Fruit fly (Drosophila melanogaster) whole organism, embryonic: ENCODE measurements around the gene RpS28-like.

Experiments used
- Abd-B ChIP-seq: fragments of 200-800 bp; sonication (Bioruptor generic); optimal IDR thresholded peaks from 2 replicates; lab custom pipeline; 2018; ENCODE audit warnings: missing biosample characterization, mild to moderate bottlenecking, missing genetic modification characterization, moderate library complexity
- BEAF-32 ChIP-seq: fragments of 200-800 bp; sonication (Bioruptor generic); optimal IDR thresholded peaks from 3 replicates; lab custom pipeline; 2017; ENCODE audit warnings: missing biosample characterization, missing genetic modification characterization, mild to moderate bottlenecking, moderate library complexity, missing genetic modification reagents
- Bteb2 ChIP-seq: fragments of 200-800 bp; sonication (Bioruptor generic); optimal IDR thresholded peaks from 2 replicates; lab custom pipeline; 2016; ENCODE audit warnings: missing biosample characterization, missing genetic modification characterization
- CG10431 ChIP-seq: fragments of 200-800 bp; sonication (Bioruptor generic); optimal IDR thresholded peaks from 3 replicates; lab custom pipeline; 2018; ENCODE audit warnings: missing biosample characterization, mild to moderate bottlenecking, missing genetic modification characterization
- CG12155 ChIP-seq: fragments of 200-800 bp; sonication (Bioruptor generic); optimal IDR thresholded peaks from 3 replicates; lab custom pipeline; 2016; ENCODE audit warnings: missing biosample characterization, missing genetic modification characterization
- CG12236 ChIP-seq: fragments of 200-800 bp; sonication (Bioruptor generic); optimal IDR thresholded peaks from 2 replicates; lab custom pipeline; 2016; ENCODE audit warnings: missing biosample characterization, missing genetic modification characterization
- CG17359 ChIP-seq: fragments of 200-800 bp; sonication (Bioruptor generic); optimal IDR thresholded peaks from 3 replicates; lab custom pipeline; 2018; ENCODE audit warnings: missing biosample characterization, mild to moderate bottlenecking, missing genetic modification characterization, moderate library complexity
- CG17912 ChIP-seq: fragments of 200-800 bp; sonication (Bioruptor generic); optimal IDR thresholded peaks from 2 replicates; lab custom pipeline; 2018; ENCODE audit warnings: missing biosample characterization, mild to moderate bottlenecking, missing genetic modification characterization
- CG18011 ChIP-seq: fragments of 200-800 bp; sonication (Bioruptor generic); optimal IDR thresholded peaks from 2 replicates; lab custom pipeline; 2017; ENCODE audit warnings: missing biosample characterization, missing genetic modification characterization, mild to moderate bottlenecking, moderate library complexity, missing genotype
- CG2678 ChIP-seq: fragments of 200-800 bp; sonication (Bioruptor generic); optimal IDR thresholded peaks from 3 replicates; lab custom pipeline; 2019; ENCODE audit warnings: missing biosample characterization, mild to moderate bottlenecking, missing genetic modification characterization, moderate library complexity
- CG30403 ChIP-seq: fragments of 200-800 bp; sonication (Bioruptor generic); optimal IDR thresholded peaks from 3 replicates; lab custom pipeline; 2016; ENCODE audit warnings: missing biosample characterization, missing genetic modification characterization
- CG31224 ChIP-seq: fragments of 200-800 bp; sonication (Bioruptor generic); IDR thresholded peaks from 2 replicates; pipeline ENCODE4 v1.3.6; 2022; ENCODE audit warnings: missing biosample characterization, missing genetic modification characterization
- CG32532 ChIP-seq: fragments of 200-800 bp; sonication (Bioruptor generic); IDR thresholded peaks from 2 replicates; pipeline ENCODE4 v1.3.6; 2022; ENCODE audit warnings: missing biosample characterization, missing genetic modification characterization
- CG34376 ChIP-seq: fragments of 200-800 bp; sonication (Bioruptor generic); optimal IDR thresholded peaks from 2 replicates; lab custom pipeline; 2018; ENCODE audit warnings: missing biosample characterization, mild to moderate bottlenecking, missing genetic modification characterization
- CG42726 ChIP-seq: fragments of 200-800 bp; sonication (Bioruptor generic); IDR thresholded peaks from 2 replicates; pipeline ENCODE4 v1.3.6; 2022; ENCODE audit warnings: missing biosample characterization, missing genetic modification characterization; ENCODE audit not compliant: partially characterized antibody
- CG4282 ChIP-seq: fragments of 200-800 bp; sonication (Bioruptor generic); optimal IDR thresholded peaks from 2 replicates; lab custom pipeline; 2016; ENCODE audit warnings: missing biosample characterization, missing genetic modification characterization
- CG6272 ChIP-seq: fragments of 200-800 bp; sonication (Bioruptor generic); IDR thresholded peaks from 2 replicates; pipeline ENCODE4 v1.3.6; 2022; ENCODE audit warnings: missing biosample characterization, missing genetic modification characterization
- CG7987 ChIP-seq: fragments of 200-800 bp; sonication (Bioruptor generic); optimal IDR thresholded peaks from 2 replicates; lab custom pipeline; 2018; ENCODE audit warnings: missing biosample characterization, mild to moderate bottlenecking, missing genetic modification characterization, moderate library complexity
- CG9797 ChIP-seq: fragments of 200-800 bp; sonication (Bioruptor generic); optimal IDR thresholded peaks from 3 replicates; lab custom pipeline; 2018; ENCODE audit warnings: missing biosample characterization, mild to moderate bottlenecking, missing genetic modification characterization
- CrebB ChIP-seq: fragments of 200-800 bp; sonication (Bioruptor generic); optimal IDR thresholded peaks from 3 replicates; lab custom pipeline; 2018; ENCODE audit warnings: missing biosample characterization, mild to moderate bottlenecking, missing genetic modification characterization
- Doc2 ChIP-seq: fragments of 200-800 bp; sonication (Bioruptor generic); IDR thresholded peaks from 2 replicates; pipeline ENCODE4 v1.3.6; 2022; ENCODE audit warnings: missing biosample characterization, missing genetic modification characterization
- Elba2 ChIP-seq: fragments of 200-800 bp; sonication (Bioruptor generic); optimal IDR thresholded peaks from 3 replicates; lab custom pipeline; 2016; ENCODE audit warnings: missing biosample characterization, missing genetic modification characterization
- Hsf ChIP-seq: fragments of 200-800 bp; sonication (Bioruptor generic); optimal IDR thresholded peaks from 3 replicates; lab custom pipeline; 2016; ENCODE audit warnings: missing biosample characterization, missing genetic modification characterization
- Jarid2 ChIP-seq: fragments of 200-800 bp; sonication (Bioruptor generic); optimal IDR thresholded peaks from 3 replicates; lab custom pipeline; 2017; ENCODE audit warnings: mild to moderate bottlenecking, missing biosample characterization, missing genetic modification reagents, missing genetic modification characterization
- NK7.1 ChIP-seq: fragments of 200-800 bp; sonication (Bioruptor generic); optimal IDR thresholded peaks from 3 replicates; lab custom pipeline; 2016; ENCODE audit warnings: missing biosample characterization, missing genetic modification characterization
- Opbp ChIP-seq: fragments of 200-800 bp; sonication (Bioruptor generic); IDR thresholded peaks from 3 replicates; pipeline ENCODE4 v1.3.6; 2022; ENCODE audit warnings: missing biosample characterization, missing genetic modification characterization; ENCODE audit not compliant: partially characterized antibody
- Ptx1 ChIP-seq: fragments of 200-800 bp; sonication (Bioruptor generic); IDR thresholded peaks from 2 replicates; pipeline ENCODE4 v1.3.6; 2022; ENCODE audit warnings: missing biosample characterization, missing genetic modification characterization
- Rx ChIP-seq: fragments of 200-800 bp; sonication (Bioruptor generic); IDR thresholded peaks from 2 replicates; pipeline ENCODE4 v1.3.6; 2022; ENCODE audit warnings: missing biosample characterization, missing genetic modification characterization
- Sin3A ChIP-seq: fragments of >200 bp; optimal IDR thresholded peaks from 2 replicates; lab custom pipeline; 2018
- Sry-β ChIP-seq: fragments of 200-800 bp; sonication (Bioruptor generic); optimal IDR thresholded peaks from 2 replicates; lab custom pipeline; 2018; ENCODE audit warnings: missing biosample characterization, mild to moderate bottlenecking, missing genetic modification characterization, moderate library complexity
- Xrp1 ChIP-seq: fragments of 200-800 bp; sonication (Bioruptor generic); IDR thresholded peaks from 2 replicates; pipeline ENCODE4 v1.3.6; 2022; ENCODE audit warnings: missing biosample characterization, missing genetic modification characterization
- YL-1 ChIP-seq: fragments of 200-800 bp; sonication (Bioruptor generic); optimal IDR thresholded peaks from 3 replicates; lab custom pipeline; 2017; ENCODE audit warnings: missing biosample characterization, mild to moderate bottlenecking, missing genetic modification characterization
- ac ChIP-seq: fragments of 200-800 bp; sonication (Bioruptor generic); optimal IDR thresholded peaks from 3 replicates; lab custom pipeline; 2017; ENCODE audit warnings: missing biosample characterization, mild to moderate bottlenecking, missing genetic modification characterization
- al ChIP-seq: fragments of 200-800 bp; sonication (Bioruptor generic); IDR thresholded peaks from 2 replicates; pipeline ENCODE4 v1.3.6; 2022; ENCODE audit warnings: missing biosample characterization, missing genetic modification characterization
- aop ChIP-seq: fragments of 200-800 bp; sonication (Bioruptor generic); IDR thresholded peaks from 2 replicates; pipeline ENCODE4 v1.3.6; 2022; ENCODE audit warnings: missing biosample characterization, missing genetic modification characterization
- bab2 ChIP-seq: fragments of 200-800 bp; sonication (Bioruptor generic); optimal IDR thresholded peaks from 2 replicates; lab custom pipeline; 2016; ENCODE audit warnings: missing biosample characterization, missing genetic modification characterization
- bsh ChIP-seq, 2 experiments: fragments of 200-800 bp; sonication (Bioruptor generic); optimal IDR thresholded peaks; 2 replicates each; lab custom pipeline; 2017 to 2018; ENCODE audit warnings: mild to moderate bottlenecking in 2 of 2, missing biosample characterization in 2 of 2, missing genetic modification characterization in 2 of 2, moderate library complexity in 1 of 2
- corto ChIP-seq: fragments of 200-800 bp; sonication (Bioruptor generic); optimal IDR thresholded peaks from 2 replicates; lab custom pipeline; 2016; ENCODE audit warnings: missing biosample characterization, mild to moderate bottlenecking, missing genetic modification characterization, moderate library complexity
- gfzf ChIP-seq: fragments of 200-800 bp; sonication (Bioruptor generic); optimal IDR thresholded peaks from 2 replicates; lab custom pipeline; 2016; ENCODE audit warnings: missing biosample characterization, mild to moderate bottlenecking, missing genetic modification characterization, moderate library complexity
- gsb ChIP-seq: fragments of 200-800 bp; sonication (Bioruptor generic); IDR thresholded peaks from 2 replicates; pipeline ENCODE4 v1.3.6; 2022; ENCODE audit warnings: missing biosample characterization, missing genetic modification characterization
- inv ChIP-seq: fragments of 200-800 bp; sonication (Bioruptor generic); IDR thresholded peaks from 2 replicates; pipeline ENCODE4 v1.3.6; 2022; ENCODE audit warnings: missing biosample characterization, missing genetic modification characterization; ENCODE audit not compliant: partially characterized antibody
- klu ChIP-seq: fragments of 200-800 bp; sonication (Bioruptor generic); IDR thresholded peaks from 2 replicates; pipeline ENCODE4 v1.3.6; 2022; ENCODE audit warnings: missing biosample characterization, missing genetic modification characterization
- nau ChIP-seq: fragments of 200-800 bp; sonication (Bioruptor generic); optimal IDR thresholded peaks from 3 replicates; lab custom pipeline; 2017; ENCODE audit warnings: missing biosample characterization, mild to moderate bottlenecking, missing genetic modification characterization, missing genetic modification reagents
- onecut ChIP-seq: fragments of 200-800 bp; sonication (Bioruptor generic); IDR thresholded peaks from 2 replicates; pipeline ENCODE4 v1.3.6; 2022; ENCODE audit warnings: missing biosample characterization, missing genetic modification characterization
- pho ChIP-seq: fragments of 200-800 bp; sonication (Bioruptor generic); optimal IDR thresholded peaks from 2 replicates; lab custom pipeline; 2016; ENCODE audit warnings: missing biosample characterization, missing genetic modification characterization
- phol ChIP-seq: fragments of 200-800 bp; sonication (Bioruptor generic); optimal IDR thresholded peaks from 3 replicates; lab custom pipeline; 2018; ENCODE audit warnings: missing biosample characterization, mild to moderate bottlenecking, missing genetic modification characterization, moderate library complexity
- row ChIP-seq: fragments of 200-800 bp; sonication (Bioruptor generic); IDR thresholded peaks from 3 replicates; pipeline ENCODE4 v1.3.6; 2022; ENCODE audit warnings: missing biosample characterization, missing genetic modification characterization
- salm ChIP-seq: fragments of 200-800 bp; sonication (Bioruptor generic); optimal IDR thresholded peaks from 2 replicates; lab custom pipeline; 2018; ENCODE audit warnings: missing biosample characterization, mild to moderate bottlenecking, missing genetic modification characterization
- sqz ChIP-seq: fragments of 200-800 bp; sonication (Bioruptor generic); optimal IDR thresholded peaks from 3 replicates; lab custom pipeline; 2018; ENCODE audit warnings: missing biosample characterization, mild to moderate bottlenecking, missing genetic modification characterization
- tin ChIP-seq: fragments of 200-800 bp; sonication (Bioruptor generic); optimal IDR thresholded peaks from 3 replicates; lab custom pipeline; 2016; ENCODE audit warnings: missing biosample characterization, missing genetic modification characterization
- trem ChIP-seq: fragments of 200-800 bp; optimal IDR thresholded peaks from 3 replicates; lab custom pipeline; 2019; ENCODE audit warnings: missing biosample characterization, mild to moderate bottlenecking, missing genetic modification characterization, moderate library complexity
- wek ChIP-seq: fragments of 200-800 bp; sonication (Bioruptor generic); optimal IDR thresholded peaks from 3 replicates; lab custom pipeline; 2018; ENCODE audit warnings: missing biosample characterization, mild to moderate bottlenecking, missing genetic modification characterization, moderate library complexity

The RpS28-like gene

dm6 chr2L:9387240-9387672 lies 49.3 kb upstream of the RpS28-like start, which contains the start of gene Aldh (continued):
- TF ChIP-seq gfzf (GFP tag; lab: Kevin White, UChicago) (no peak), wek (no peak), CG32532 (peak; percentile 73), CG9797 (GFP tag; lab: Kevin White, UChicago) (no peak), CG4282 (no peak), CG6272 (GFP tag; lab: Robert Waterston, UW) (no peak), tin (no peak), sqz (GFP tag; lab: Kevin White, UChicago) (no peak), row (peak; percentile 76), al (GFP tag; lab: Robert Waterston, UW) (peak; percentile 48; the same call in 1 of the 2 replicates), klu (no peak), gsb (GFP tag; lab: Robert Waterston, UW) (no peak), Xrp1 (GFP tag; lab: Robert Waterston, UW) (no peak), CG12236 (GFP tag; lab: Kevin White, UChicago) (no peak), YL-1 (GFP tag; lab: Kevin White, UChicago) (no peak), CG34376 (GFP tag; lab: Kevin White, UChicago) (no peak), CG7987 (no peak), CG2678 (tag; lab: Kevin White, UChicago) (peak; percentile 75), CG42726 (GFP tag; lab: Robert Waterston, UW) (no peak), Opbp (GFP tag; lab: Robert Waterston, UW) (no peak), Bteb2 (GFP tag; lab: Kevin White, UChicago) (no peak), Sry-β (GFP tag; lab: Kevin White, UChicago) (peak; percentile 80), CG18011 (GFP tag; lab: Kevin White, UChicago) (no peak), onecut (GFP tag; lab: Robert Waterston, UW) (no peak), Ptx1 (peak; percentile 53; the same call in 1 of the 2 replicates), ac (no peak), CG30403 (GFP tag; lab: Kevin White, UChicago) (peak; percentile 17), nau (no peak), Jarid2 (GFP tag; lab: Kevin White, UChicago) (no peak), CG31224 (peak; percentile 41), Sin3A (no peak), Rx (GFP tag; lab: Robert Waterston, UW) (no peak), CrebB (tag; lab: Kevin White, UChicago) (no peak), Doc2 (GFP tag; lab: Robert Waterston, UW) (no peak), aop (GFP tag; lab: Robert Waterston, UW) (no peak), bab2 (GFP tag; lab: Kevin White, UChicago) (no peak), CG17912 (GFP tag; lab: Kevin White, UChicago) (no peak), Hsf (GFP tag; lab: Kevin White, UChicago) (no peak), phol (tag; lab: Kevin White, UChicago) (no peak), trem (no peak), CG12155 (GFP tag; lab: Kevin White, UChicago) (no peak), corto (GFP tag; lab: Kevin White, UChicago) (no peak), NK7.1 (GFP tag; lab: Kevin White, UChicago) (no peak), CG17359 (tag; lab: Kevin White, UChicago) (no peak), BEAF-32 (GFP tag; lab: Kevin White, UChicago) (no peak), pho (no peak), salm (tag; lab: Kevin White, UChicago) (no peak), Abd-B (GFP tag; lab: Kevin White, UChicago) (no peak), inv (no peak), CG10431 (GFP tag; lab: Kevin White, UChicago) (no peak), bsh (GFP tag; optimal IDR thresholded peaks at IDR 0.05; lab: Kevin White, UChicago) (no peak), Elba2 (GFP tag; lab: Kevin White, UChicago) (no peak)
